Worm (Caenorhabditis elegans) whole organism, L3 larva: ENCODE data around the gene ZK697.8.

Experiments
- ama-1 ChIP-seq: fragments of 150-350 bp; optimal IDR thresholded peaks from 2 replicates; lab custom pipeline; 2018
- elt-1 ChIP-seq: fragments of 150-350 bp; optimal IDR thresholded peaks from 2 replicates; lab custom pipeline; 2014; ENCODE audit warnings: missing biosample characterization, missing genetic modification characterization
- elt-3 ChIP-seq, 3 experiments: fragments of 150-350 bp in 1 of 3; sonication (generic microtip) in 2 of 3; optimal IDR thresholded peaks; 2 replicates in 2 of 3; 4 replicates in 1 of 3; lab custom pipeline; 2014 to 2017; ENCODE audit warnings: missing biosample characterization in 3 of 3, missing genetic modification characterization in 3 of 3
- fos-1 ChIP-seq: fragments of 150-350 bp; optimal IDR thresholded peaks from 2 replicates; lab custom pipeline; 2014; ENCODE audit warnings: missing biosample characterization, missing genetic modification characterization
- lin-15B ChIP-seq: fragments of 150-350 bp; optimal IDR thresholded peaks from 2 replicates; lab custom pipeline; 2014; ENCODE audit warnings: missing biosample characterization, missing genetic modification characterization
- lin-39 ChIP-seq: fragments of 150-350 bp; optimal IDR thresholded peaks from 2 replicates; lab custom pipeline; 2018; ENCODE audit warnings: missing biosample characterization, missing genetic modification reagents, missing genetic modification characterization
- mdl-1 ChIP-seq: fragments of 150-350 bp; optimal IDR thresholded peaks from 2 replicates; lab custom pipeline; 2014; ENCODE audit warnings: missing biosample characterization, missing genetic modification characterization
- mml-1 ChIP-seq: fragments of 150-350 bp; sonication (generic microtip); optimal IDR thresholded peaks from 3 replicates; lab custom pipeline; 2014; ENCODE audit warnings: missing biosample characterization, missing genetic modification characterization
- nhr-12 ChIP-seq: fragments of 150-350 bp; optimal IDR thresholded peaks from 2 replicates; lab custom pipeline; 2014; ENCODE audit warnings: missing biosample characterization, missing genetic modification characterization
- nhr-76 ChIP-seq: fragments of 150-350 bp; sonication (generic microtip); optimal IDR thresholded peaks from 5 replicates; lab custom pipeline; 2014; ENCODE audit warnings: missing biosample characterization, missing genetic modification characterization
- snpc-4 ChIP-seq: fragments of 150-350 bp; optimal IDR thresholded peaks from 2 replicates; lab custom pipeline; 2014; ENCODE audit warnings: missing biosample characterization, missing genetic modification characterization

DNA sequence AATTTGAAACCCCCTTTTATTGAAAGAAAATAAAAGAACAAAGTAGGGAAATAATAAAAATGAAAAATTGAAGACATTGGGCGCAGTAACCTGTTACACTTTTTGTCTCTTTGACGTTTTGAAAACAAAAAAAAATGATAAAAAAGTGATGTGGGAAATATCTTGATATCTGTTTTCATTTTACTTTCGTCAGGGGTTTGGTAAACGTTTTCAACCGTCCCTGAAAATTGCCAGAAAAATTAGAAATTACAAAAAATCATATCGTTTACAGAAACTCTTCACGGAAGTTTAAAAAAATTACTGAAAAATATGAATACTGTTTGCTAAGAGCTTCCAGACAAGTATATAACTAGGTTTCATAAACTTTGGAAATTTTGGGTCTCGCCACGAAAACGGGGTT lies 30.2 kb upstream of the ZK697.8 start, which contains the start of gene F36H9.4:
- TF ChIP-seq mml-1 (tag; lab: Kevin White, UChicago) (no peak), nhr-76 (tag; lab: Kevin White, UChicago) (no peak), nhr-12 (tag; lab: Kevin White, UChicago) (no peak), snpc-4 (tag; lab: Kevin White, UChicago) (no peak), ama-1 (lab: Kevin White, UChicago) (no peak), elt-3 (tag; optimal IDR thresholded peaks at IDR 0.05; lab: Kevin White, UChicago) (no peak), lin-39 (tag; lab: Kevin White, UChicago) (no peak), mdl-1 (tag; lab: Kevin White, UChicago) (no peak), lin-15B (no peak), fos-1 (tag; lab: Kevin White, UChicago) (no peak), elt-1 (tag; lab: Kevin White, UChicago) (no peak)
